ENCODE assay signal across 1 fruit fly cellular context in genomic region chrX:17172123-17172522, dm6.
TF ChIP-seq lines count a peak whose summit lies in the region.

No protein-coding gene starts in this region.

TF ChIP-seq in whole organism, prepupa, 60 proteins besides CTCF, POLR2A, EP300 and RAD21 (continued from another document):
- TF ChIP-seq topi (GFP tag; optimal IDR thresholded peaks at IDR 0.05; lab: Kevin White, UChicago), result peak; percentile 73
- no peak for TF ChIP-seq fkh (GFP tag; optimal IDR thresholded peaks at IDR 0.05; lab: Kevin White, UChicago)
- TF ChIP-seq Hr39 (GFP tag; optimal IDR thresholded peaks at IDR 0.05; lab: Kevin White, UChicago), result peak; percentile 75
- no peak for TF ChIP-seq Hr38 (GFP tag; optimal IDR thresholded peaks at IDR 0.05; lab: Kevin White, UChicago)
- TF ChIP-seq Ets96B (tag; optimal IDR thresholded peaks at IDR 0.05; lab: Kevin White, UChicago), result no peak
- no peak for TF ChIP-seq CG11294 (GFP tag; IDR thresholded peaks at IDR 0.05; lab: Robert Waterston, UW)
- TF ChIP-seq Hr4 (GFP tag; optimal IDR thresholded peaks at IDR 0.05; lab: Kevin White, UChicago), result no peak
- peak; percentile 76 for TF ChIP-seq Eip78C (GFP tag; lab: Kevin White, UChicago)
- TF ChIP-seq vri (GFP tag; optimal IDR thresholded peaks at IDR 0.05; lab: Kevin White, UChicago), result no peak
- no peak for TF ChIP-seq Lpt (GFP tag; optimal IDR thresholded peaks at IDR 0.05; lab: Kevin White, UChicago)
- TF ChIP-seq CG6808 (GFP tag; optimal IDR thresholded peaks at IDR 0.05; lab: Kevin White, UChicago), result peak; percentile 33
- TF ChIP-seq CG15336 (GFP tag; IDR thresholded peaks at IDR 0.05; lab: Robert Waterston, UW), result no peak
- no peak for TF ChIP-seq CG8319 (GFP tag; optimal IDR thresholded peaks at IDR 0.05; lab: Kevin White, UChicago)
- peak; percentile 69 for TF ChIP-seq Met (GFP tag; optimal IDR thresholded peaks at IDR 0.05; lab: Kevin White, UChicago)
- peak; percentile 46 for TF ChIP-seq Ets21C (GFP tag; optimal IDR thresholded peaks at IDR 0.05; lab: Kevin White, UChicago)
- peak; percentile 1 for TF ChIP-seq spab (GFP tag; optimal IDR thresholded peaks at IDR 0.05; lab: Kevin White, UChicago)
- TF ChIP-seq Gug (GFP tag; IDR thresholded peaks at IDR 0.05; lab: Robert Waterston, UW), result no peak
- no peak for TF ChIP-seq fd85E (GFP tag; optimal IDR thresholded peaks at IDR 0.05; lab: Kevin White, UChicago)
- TF ChIP-seq lz (GFP tag; optimal IDR thresholded peaks at IDR 0.05; lab: Kevin White, UChicago), result peak; percentile 62
- TF ChIP-seq ss (GFP tag; optimal IDR thresholded peaks at IDR 0.05; lab: Kevin White, UChicago), result peak in 1 of 2 experiments; percentile 27
- no peak for TF ChIP-seq fd59A (GFP tag; optimal IDR thresholded peaks at IDR 0.05; lab: Kevin White, UChicago)
- peak; percentile 44 for TF ChIP-seq pdm3 (GFP tag; optimal IDR thresholded peaks at IDR 0.05; lab: Kevin White, UChicago)
- TF ChIP-seq CG31627 (GFP tag; optimal IDR thresholded peaks at IDR 0.05; lab: Kevin White, UChicago), result peak; percentile 70
- TF ChIP-seq Sox102F (GFP tag; optimal IDR thresholded peaks at IDR 0.05; lab: Kevin White, UChicago), result peak; percentile 60
- peak; percentile 43 for TF ChIP-seq CG6792 (GFP tag; optimal IDR thresholded peaks at IDR 0.05; lab: Kevin White, UChicago)
- no peak for TF ChIP-seq CG8119 (GFP tag; IDR thresholded peaks at IDR 0.05; lab: Robert Waterston, UW)
- peak; percentile 11; the same call in 1 of the 3 replicates for TF ChIP-seq CG6163 (GFP tag; IDR thresholded peaks at IDR 0.05; lab: Robert Waterston, UW)
- TF ChIP-seq CG32006 (GFP tag; optimal IDR thresholded peaks at IDR 0.05; lab: Kevin White, UChicago), result no peak
- no peak for TF ChIP-seq Eip93F (GFP tag; optimal IDR thresholded peaks at IDR 0.05; lab: Kevin White, UChicago)
- TF ChIP-seq acj6 (GFP tag; optimal IDR thresholded peaks at IDR 0.05; lab: Kevin White, UChicago), result peak; percentile 34
- TF ChIP-seq CG3919 (GFP tag; optimal IDR thresholded peaks at IDR 0.05; lab: Kevin White, UChicago), result peak; percentile 19
- TF ChIP-seq salr (GFP tag; optimal IDR thresholded peaks at IDR 0.05; lab: Kevin White, UChicago), result no peak
